Worm (Caenorhabditis elegans) whole organism, mixed stage, embryonic: ENCODE results near the gene R04D3.4.

Experiments
- bed-3 ChIP-seq: fragments of 200-800 bp; sonication (Bioruptor generic); optimal IDR thresholded peaks from 3 replicates; lab custom pipeline; 2018; ENCODE audit warnings: mild to moderate bottlenecking, missing genetic modification characterization, moderate library complexity, missing compliant biosample characterization
- blmp-1 ChIP-seq: fragments of 150-350 bp; optimal IDR thresholded peaks from 2 replicates; lab custom pipeline; 2014; ENCODE audit warnings: missing biosample characterization, missing genetic modification characterization
- ceh-43 ChIP-seq: fragments of 200-800 bp; sonication (Bioruptor generic); optimal IDR thresholded peaks from 2 replicates; lab custom pipeline; 2018; ENCODE audit warnings: mild to moderate bottlenecking, missing genetic modification characterization, moderate library complexity, missing compliant biosample characterization
- ceh-83 ChIP-seq: fragments of 200-800 bp; sonication (Bioruptor generic); optimal IDR thresholded peaks from 2 replicates; lab custom pipeline; 2018; ENCODE audit warnings: mild to moderate bottlenecking, missing genetic modification characterization, missing compliant biosample characterization
- ces-1 ChIP-seq: fragments of 150-350 bp; optimal IDR thresholded peaks from 2 replicates; lab custom pipeline; 2014; ENCODE audit warnings: missing biosample characterization, missing genetic modification reagents, missing genetic modification characterization
- cnd-1 ChIP-seq: fragments of 200-800 bp; sonication (Bioruptor generic); optimal IDR thresholded peaks from 2 replicates; lab custom pipeline; 2018; ENCODE audit warnings: mild to moderate bottlenecking, missing genetic modification characterization, missing compliant biosample characterization
- drap-1 ChIP-seq: fragments of 200-800 bp; sonication (Bioruptor generic); optimal IDR thresholded peaks from 3 replicates; lab custom pipeline; 2018; ENCODE audit warnings: mild to moderate bottlenecking, missing genetic modification characterization, missing compliant biosample characterization
- elt-1 ChIP-seq: sonication (generic microtip); optimal IDR thresholded peaks from 2 replicates; lab custom pipeline; 2017; ENCODE audit warnings: missing genetic modification characterization, mild to moderate bottlenecking, missing compliant biosample characterization, antibody characterized with exemption, moderate library complexity, borderline replicate concordance; ENCODE audit not compliant: insufficient read depth
- elt-3 ChIP-seq: fragments of 150-350 bp; optimal IDR thresholded peaks from 2 replicates; lab custom pipeline; 2014; ENCODE audit warnings: missing biosample characterization, missing genetic modification characterization
- flh-1 ChIP-seq: fragments of 200-800 bp; sonication (Bioruptor generic); optimal IDR thresholded peaks from 2 replicates; lab custom pipeline; 2018; ENCODE audit warnings: mild to moderate bottlenecking, missing genetic modification characterization, moderate library complexity, missing compliant biosample characterization
- ham-2 ChIP-seq: fragments of 200-800 bp; sonication (Bioruptor generic); optimal IDR thresholded peaks from 2 replicates; lab custom pipeline; 2018; ENCODE audit warnings: mild to moderate bottlenecking, missing genetic modification characterization, missing compliant biosample characterization
- hlh-1 ChIP-seq: fragments of 150-350 bp; optimal IDR thresholded peaks from 2 replicates; lab custom pipeline; 2014; ENCODE audit warnings: missing biosample characterization, missing genetic modification reagents, missing genetic modification characterization
- lin-13 ChIP-seq: fragments of 150-350 bp; optimal IDR thresholded peaks from 2 replicates; lab custom pipeline; 2014; ENCODE audit warnings: missing biosample characterization, missing genetic modification characterization
- lin-32 ChIP-seq: fragments of 200-800 bp; sonication (Bioruptor generic); optimal IDR thresholded peaks from 2 replicates; lab custom pipeline; 2018; ENCODE audit warnings: mild to moderate bottlenecking, missing genetic modification characterization, missing compliant biosample characterization
- lsy-2 ChIP-seq: fragments of 150-350 bp; optimal IDR thresholded peaks from 2 replicates; lab custom pipeline; 2014; ENCODE audit warnings: missing biosample characterization, missing genetic modification characterization
- mab-5 ChIP-seq: fragments of 150-350 bp; optimal IDR thresholded peaks from 2 replicates; lab custom pipeline; 2014; ENCODE audit warnings: missing biosample characterization, missing genetic modification characterization
- mep-1 ChIP-seq: fragments of 150-350 bp; optimal IDR thresholded peaks from 2 replicates; lab custom pipeline; 2017; ENCODE audit warnings: missing biosample characterization, missing genetic modification reagents, missing genetic modification characterization, inconsistent platforms
- mls-2 ChIP-seq: sonication (generic microtip); optimal IDR thresholded peaks from 2 replicates; lab custom pipeline; 2016; ENCODE audit warnings: mild to moderate bottlenecking, missing genetic modification characterization, moderate library complexity, missing compliant biosample characterization
- nhr-12 ChIP-seq: fragments of 150-350 bp; optimal IDR thresholded peaks from 2 replicates; lab custom pipeline; 2014; ENCODE audit warnings: missing biosample characterization, missing genetic modification characterization
- nhr-237 ChIP-seq: fragments of 150-350 bp; optimal IDR thresholded peaks from 2 replicates; lab custom pipeline; 2014; ENCODE audit warnings: missing biosample characterization, missing genetic modification characterization
- nhr-76 ChIP-seq: sonication (generic microtip); optimal IDR thresholded peaks from 2 replicates; lab custom pipeline; 2017; ENCODE audit warnings: missing biosample characterization, missing genetic modification characterization
- pha-4 ChIP-seq: fragments of 150-350 bp; optimal IDR thresholded peaks from 2 replicates; lab custom pipeline; 2018; ENCODE audit warnings: missing biosample characterization, missing genetic modification reagents, missing genetic modification characterization
- sem-2 ChIP-seq: fragments of 200-800 bp; sonication (Bioruptor generic); optimal IDR thresholded peaks from 2 replicates; lab custom pipeline; 2018; ENCODE audit warnings: mild to moderate bottlenecking, missing genetic modification characterization, missing compliant biosample characterization
- snpc-4 ChIP-seq: fragments of 150-350 bp; optimal IDR thresholded peaks from 2 replicates; lab custom pipeline; 2014; ENCODE audit warnings: missing biosample characterization, missing genetic modification characterization
- sptf-1 ChIP-seq: sonication (generic microtip); optimal IDR thresholded peaks from 2 replicates; lab custom pipeline; 2017; ENCODE audit warnings: mild to moderate bottlenecking, missing genetic modification characterization, moderate library complexity, missing compliant biosample characterization
- tbx-8 ChIP-seq: fragments of 200-800 bp; sonication (Bioruptor generic); optimal IDR thresholded peaks from 2 replicates; lab custom pipeline; 2018; ENCODE audit warnings: mild to moderate bottlenecking, missing genetic modification characterization, moderate library complexity, missing compliant biosample characterization
- unc-120 ChIP-seq: sonication (generic microtip); optimal IDR thresholded peaks from 2 replicates; lab custom pipeline; 2017; ENCODE audit warnings: missing genetic modification characterization, missing compliant biosample characterization; ENCODE audit not compliant: poor library complexity, severe bottlenecking
- unc-39 ChIP-seq: fragments of 150-350 bp; optimal IDR thresholded peaks from 2 replicates; lab custom pipeline; 2014; ENCODE audit warnings: missing biosample characterization, missing genetic modification characterization
- unc-62 ChIP-seq: fragments of 150-350 bp; optimal IDR thresholded peaks from 2 replicates; lab custom pipeline; 2014; ENCODE audit warnings: missing biosample characterization, missing genetic modification reagents, missing genetic modification characterization
- zip-8 ChIP-seq: fragments of 150-350 bp; optimal IDR thresholded peaks from 2 replicates; lab custom pipeline; 2014; ENCODE audit warnings: missing biosample characterization, missing genetic modification characterization
- ztf-11 ChIP-seq: fragments of 150-350 bp; optimal IDR thresholded peaks from 2 replicates; lab custom pipeline; 2014; ENCODE audit warnings: missing biosample characterization, missing genetic modification characterization

R04D3.4 gene

ce11 chrX:13323697-13324096 is 35.1 kb upstream of the R04D3.4 start:
- TF ChIP-seq ztf-11 (tag; lab: Kevin White, UChicago) (no peak), nhr-76 (tag; lab: Kevin White, UChicago) (no peak), ces-1 (GFP tag; lab: Kevin White, UChicago) (no peak), unc-120 (tag; lab: Kevin White, UChicago) (no peak), sem-2 (GFP tag; lab: Kevin White, UChicago) (no peak), sptf-1 (tag; lab: Kevin White, UChicago) (no peak), snpc-4 (tag; lab: Kevin White, UChicago) (no peak), mab-5 (tag; lab: Kevin White, UChicago) (no peak), ceh-43 (GFP tag; lab: Kevin White, UChicago) (no peak), mep-1 (tag; lab: Kevin White, UChicago) (no peak), blmp-1 (tag; lab: Kevin White, UChicago) (no peak), unc-62 (GFP tag; lab: Kevin White, UChicago) (no peak), unc-39 (tag; lab: Kevin White, UChicago) (no peak), lsy-2 (tag; lab: Kevin White, UChicago) (no peak), hlh-1 (tag; lab: Kevin White, UChicago) (no peak), nhr-12 (tag; lab: Kevin White, UChicago) (no peak), ham-2 (GFP tag; lab: Kevin White, UChicago) (no peak), flh-1 (GFP tag; lab: Kevin White, UChicago) (no peak), bed-3 (GFP tag; lab: Kevin White, UChicago) (no peak), ceh-83 (GFP tag; lab: Kevin White, UChicago) (no peak)

DNA sequence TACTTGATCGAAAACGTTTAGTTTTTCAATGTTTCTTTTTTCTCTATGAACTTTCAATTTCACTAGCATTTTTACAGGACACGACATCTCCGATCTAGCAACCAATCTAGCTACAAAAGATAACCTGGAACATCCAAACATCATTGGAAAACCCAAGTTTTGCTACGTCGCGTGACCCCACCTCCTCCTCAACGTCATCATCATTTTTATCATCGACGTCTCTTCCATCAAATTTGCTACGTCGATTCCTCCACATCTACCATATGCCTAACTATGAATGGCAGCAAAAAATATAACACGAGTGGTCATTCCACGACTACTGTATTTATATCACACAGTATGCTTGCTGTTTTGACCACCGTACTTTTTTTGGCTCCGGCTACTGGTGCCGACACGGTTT is 34.3 kb upstream of the R04D3.4 start, which contains the start of gene F46G10.2:
TSS of gene F46G10.2 (plus strand) at position 78 of the 400 bp plus-strand sequence.
- no peak for TF ChIP-seq ceh-83 (GFP tag; lab: Kevin White, UChicago)
- TF ChIP-seq nhr-237 (tag; lab: Kevin White, UChicago): no peak
- TF ChIP-seq tbx-8 (GFP tag; lab: Kevin White, UChicago): no peak
- TF ChIP-seq ces-1 (GFP tag; lab: Kevin White, UChicago): no peak
- TF ChIP-seq sptf-1 (tag; lab: Kevin White, UChicago): no peak
- TF ChIP-seq elt-1 (tag; lab: Kevin White, UChicago): no peak
- no peak for TF ChIP-seq elt-3 (tag; lab: Kevin White, UChicago)
- TF ChIP-seq cnd-1 (tag; lab: Kevin White, UChicago): no peak
- no peak for TF ChIP-seq pha-4 (tag; lab: Kevin White, UChicago)
- TF ChIP-seq unc-62 (GFP tag; lab: Kevin White, UChicago): no peak
- TF ChIP-seq lin-13: no peak
- TF ChIP-seq mls-2 (tag; lab: Kevin White, UChicago): no peak
- TF ChIP-seq drap-1 (GFP tag; lab: Kevin White, UChicago): no peak
- no peak for TF ChIP-seq mep-1 (tag; lab: Kevin White, UChicago)
- TF ChIP-seq ham-2 (GFP tag; lab: Kevin White, UChicago): no peak

ce11 chrX:13320575-13320974 is 32.0 kb upstream of the R04D3.4 start:
- TF ChIP-seq drap-1 (GFP tag; lab: Kevin White, UChicago) (no peak), ceh-83 (GFP tag; lab: Kevin White, UChicago) (no peak), hlh-1 (tag; lab: Kevin White, UChicago) (no peak), nhr-76 (tag; lab: Kevin White, UChicago) (no peak), unc-120 (tag; lab: Kevin White, UChicago) (no peak), ztf-11 (tag; lab: Kevin White, UChicago) (no peak), zip-8 (tag; lab: Kevin White, UChicago) (peak; percentile 2), elt-3 (tag; lab: Kevin White, UChicago) (no peak), blmp-1 (tag; lab: Kevin White, UChicago) (no peak), unc-39 (tag; lab: Kevin White, UChicago) (no peak), lin-32 (no peak), unc-62 (GFP tag; lab: Kevin White, UChicago) (peak; percentile 27), cnd-1 (tag; lab: Kevin White, UChicago) (no peak), nhr-12 (tag; lab: Kevin White, UChicago) (no peak), lin-13 (no peak)

- TF ChIP-seq snpc-4 (tag; lab: Kevin White, UChicago): no peak
- TF ChIP-seq hlh-1 (tag; lab: Kevin White, UChicago): peak; percentile 16
These were observed 29.7 kb upstream of the R04D3.4 start for ce11 chrX:13318316-13318715.
